Fruit fly (Drosophila melanogaster): ENCODE results near the gene IntS4.

- no peak for TF ChIP-seq CG4496 (GFP tag; IDR thresholded peaks at IDR 0.05)
- TF ChIP-seq CG8301 (tag; optimal IDR thresholded peaks at IDR 0.05) = no peak
Measured at dm6 chrX:8534734-8535133, 23.8 kb downstream of the IntS4 start.

All from whole organism, pupa.